Worm (Caenorhabditis elegans) whole organism, mixed stage, embryonic: ENCODE measurements around the gene sulp-2.

ENCODE experiments used
- bed-3 ChIP-seq: fragments of 200-800 bp; sonication (Bioruptor generic); optimal IDR thresholded peaks from 3 replicates; lab custom pipeline; 2018; ENCODE audit warnings: mild to moderate bottlenecking, missing genetic modification characterization, moderate library complexity, missing compliant biosample characterization
- ceh-39 ChIP-seq: fragments of 150-350 bp; optimal IDR thresholded peaks from 2 replicates; lab custom pipeline; 2014; ENCODE audit warnings: missing biosample characterization, missing genetic modification characterization
- ceh-43 ChIP-seq: fragments of 200-800 bp; sonication (Bioruptor generic); optimal IDR thresholded peaks from 2 replicates; lab custom pipeline; 2018; ENCODE audit warnings: mild to moderate bottlenecking, missing genetic modification characterization, moderate library complexity, missing compliant biosample characterization
- ceh-83 ChIP-seq: fragments of 200-800 bp; sonication (Bioruptor generic); optimal IDR thresholded peaks from 2 replicates; lab custom pipeline; 2018; ENCODE audit warnings: mild to moderate bottlenecking, missing genetic modification characterization, missing compliant biosample characterization
- ces-1 ChIP-seq: fragments of 150-350 bp; optimal IDR thresholded peaks from 2 replicates; lab custom pipeline; 2014; ENCODE audit warnings: missing biosample characterization, missing genetic modification reagents, missing genetic modification characterization
- cnd-1 ChIP-seq: fragments of 200-800 bp; sonication (Bioruptor generic); optimal IDR thresholded peaks from 2 replicates; lab custom pipeline; 2018; ENCODE audit warnings: mild to moderate bottlenecking, missing genetic modification characterization, missing compliant biosample characterization
- drap-1 ChIP-seq: fragments of 200-800 bp; sonication (Bioruptor generic); optimal IDR thresholded peaks from 3 replicates; lab custom pipeline; 2018; ENCODE audit warnings: mild to moderate bottlenecking, missing genetic modification characterization, missing compliant biosample characterization
- elt-1 ChIP-seq: sonication (generic microtip); optimal IDR thresholded peaks from 2 replicates; lab custom pipeline; 2017; ENCODE audit warnings: missing genetic modification characterization, mild to moderate bottlenecking, missing compliant biosample characterization, antibody characterized with exemption, moderate library complexity, borderline replicate concordance; ENCODE audit not compliant: insufficient read depth
- elt-3 ChIP-seq: fragments of 150-350 bp; optimal IDR thresholded peaks from 2 replicates; lab custom pipeline; 2014; ENCODE audit warnings: missing biosample characterization, missing genetic modification characterization
- flh-1 ChIP-seq: fragments of 200-800 bp; sonication (Bioruptor generic); optimal IDR thresholded peaks from 2 replicates; lab custom pipeline; 2018; ENCODE audit warnings: mild to moderate bottlenecking, missing genetic modification characterization, moderate library complexity, missing compliant biosample characterization
- ham-2 ChIP-seq: fragments of 200-800 bp; sonication (Bioruptor generic); optimal IDR thresholded peaks from 2 replicates; lab custom pipeline; 2018; ENCODE audit warnings: mild to moderate bottlenecking, missing genetic modification characterization, missing compliant biosample characterization
- hlh-1 ChIP-seq: fragments of 150-350 bp; optimal IDR thresholded peaks from 2 replicates; lab custom pipeline; 2014; ENCODE audit warnings: missing biosample characterization, missing genetic modification reagents, missing genetic modification characterization
- lin-32 ChIP-seq: fragments of 200-800 bp; sonication (Bioruptor generic); optimal IDR thresholded peaks from 2 replicates; lab custom pipeline; 2018; ENCODE audit warnings: mild to moderate bottlenecking, missing genetic modification characterization, missing compliant biosample characterization
- mab-5 ChIP-seq: fragments of 150-350 bp; optimal IDR thresholded peaks from 2 replicates; lab custom pipeline; 2014; ENCODE audit warnings: missing biosample characterization, missing genetic modification characterization
- mep-1 ChIP-seq: fragments of 150-350 bp; optimal IDR thresholded peaks from 2 replicates; lab custom pipeline; 2017; ENCODE audit warnings: missing biosample characterization, missing genetic modification reagents, missing genetic modification characterization, inconsistent platforms
- mls-2 ChIP-seq: sonication (generic microtip); optimal IDR thresholded peaks from 2 replicates; lab custom pipeline; 2016; ENCODE audit warnings: mild to moderate bottlenecking, missing genetic modification characterization, moderate library complexity, missing compliant biosample characterization
- nhr-12 ChIP-seq: fragments of 150-350 bp; optimal IDR thresholded peaks from 2 replicates; lab custom pipeline; 2014; ENCODE audit warnings: missing biosample characterization, missing genetic modification characterization
- nhr-2 ChIP-seq: fragments of 150-350 bp; optimal IDR thresholded peaks from 2 replicates; lab custom pipeline; 2014; ENCODE audit warnings: missing biosample characterization, missing genetic modification characterization
- nhr-237 ChIP-seq: fragments of 150-350 bp; optimal IDR thresholded peaks from 2 replicates; lab custom pipeline; 2014; ENCODE audit warnings: missing biosample characterization, missing genetic modification characterization
- nhr-76 ChIP-seq: sonication (generic microtip); optimal IDR thresholded peaks from 2 replicates; lab custom pipeline; 2017; ENCODE audit warnings: missing biosample characterization, missing genetic modification characterization
- pha-4 ChIP-seq: fragments of 150-350 bp; optimal IDR thresholded peaks from 2 replicates; lab custom pipeline; 2018; ENCODE audit warnings: missing biosample characterization, missing genetic modification reagents, missing genetic modification characterization
- sem-2 ChIP-seq: fragments of 200-800 bp; sonication (Bioruptor generic); optimal IDR thresholded peaks from 2 replicates; lab custom pipeline; 2018; ENCODE audit warnings: mild to moderate bottlenecking, missing genetic modification characterization, missing compliant biosample characterization
- snpc-4 ChIP-seq: fragments of 150-350 bp; optimal IDR thresholded peaks from 2 replicates; lab custom pipeline; 2014; ENCODE audit warnings: missing biosample characterization, missing genetic modification characterization
- sptf-1 ChIP-seq: sonication (generic microtip); optimal IDR thresholded peaks from 2 replicates; lab custom pipeline; 2017; ENCODE audit warnings: mild to moderate bottlenecking, missing genetic modification characterization, moderate library complexity, missing compliant biosample characterization
- tbx-8 ChIP-seq: fragments of 200-800 bp; sonication (Bioruptor generic); optimal IDR thresholded peaks from 2 replicates; lab custom pipeline; 2018; ENCODE audit warnings: mild to moderate bottlenecking, missing genetic modification characterization, moderate library complexity, missing compliant biosample characterization
- unc-120 ChIP-seq: sonication (generic microtip); optimal IDR thresholded peaks from 2 replicates; lab custom pipeline; 2017; ENCODE audit warnings: missing genetic modification characterization, missing compliant biosample characterization; ENCODE audit not compliant: poor library complexity, severe bottlenecking
- unc-39 ChIP-seq: fragments of 150-350 bp; optimal IDR thresholded peaks from 2 replicates; lab custom pipeline; 2014; ENCODE audit warnings: missing biosample characterization, missing genetic modification characterization
- zip-8 ChIP-seq: fragments of 150-350 bp; optimal IDR thresholded peaks from 2 replicates; lab custom pipeline; 2014; ENCODE audit warnings: missing biosample characterization, missing genetic modification characterization
- ztf-11 ChIP-seq: fragments of 150-350 bp; optimal IDR thresholded peaks from 2 replicates; lab custom pipeline; 2014; ENCODE audit warnings: missing biosample characterization, missing genetic modification characterization

Gene sulp-2

DNA sequence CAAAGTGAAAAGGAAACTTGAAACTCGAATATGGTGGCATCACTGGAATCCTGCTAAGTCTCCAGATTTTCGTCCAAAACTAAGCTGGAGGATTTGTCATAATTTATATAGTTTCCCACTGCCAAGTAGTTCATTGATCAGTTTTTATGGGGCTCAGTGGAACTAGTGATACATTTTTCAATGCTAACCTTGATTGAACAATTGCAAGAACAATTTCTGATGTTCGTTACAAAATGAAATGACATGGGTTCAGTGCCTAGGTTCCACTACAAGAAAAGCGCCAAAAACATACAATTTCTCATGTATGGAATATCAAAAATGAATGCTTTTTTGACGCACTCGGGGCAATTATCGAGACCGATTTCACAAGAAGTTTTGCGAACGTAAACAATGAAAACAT lies 22.7 kb upstream of the sulp-2 start:
- TF ChIP-seq hlh-1 (tag; lab: Kevin White, UChicago) (no peak), nhr-76 (tag; lab: Kevin White, UChicago) (no peak), ceh-83 (no peak), nhr-12 (tag; lab: Kevin White, UChicago) (no peak), ces-1 (no peak), sem-2 (GFP tag; lab: Kevin White, UChicago) (no peak), lin-32 (GFP tag; lab: Kevin White, UChicago) (no peak), pha-4 (tag; lab: Kevin White, UChicago) (no peak)

DNA sequence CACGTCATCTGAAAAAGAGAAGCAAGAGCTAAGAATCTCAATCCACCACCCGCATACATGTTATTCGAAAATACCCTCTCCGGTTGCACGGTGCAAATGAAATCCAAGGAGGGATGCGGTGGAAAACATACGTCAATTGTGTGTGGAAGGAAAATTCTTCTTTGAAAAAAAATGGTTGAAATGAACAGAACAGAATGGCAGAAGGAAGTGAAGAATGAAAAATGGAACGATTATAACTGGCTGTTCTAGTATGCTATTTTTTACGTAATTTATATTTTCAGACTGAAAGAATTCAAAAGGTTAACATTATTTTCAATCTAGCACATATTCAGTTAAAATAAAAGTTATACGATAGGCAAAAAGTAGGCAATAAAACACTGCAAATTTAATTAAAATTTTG lies 16.9 kb upstream of the sulp-2 start:
- TF ChIP-seq lin-32 (GFP tag; lab: Kevin White, UChicago) (no peak), elt-1 (tag; lab: Kevin White, UChicago) (no peak), bed-3 (no peak), mls-2 (tag; lab: Kevin White, UChicago) (no peak)

DNA sequence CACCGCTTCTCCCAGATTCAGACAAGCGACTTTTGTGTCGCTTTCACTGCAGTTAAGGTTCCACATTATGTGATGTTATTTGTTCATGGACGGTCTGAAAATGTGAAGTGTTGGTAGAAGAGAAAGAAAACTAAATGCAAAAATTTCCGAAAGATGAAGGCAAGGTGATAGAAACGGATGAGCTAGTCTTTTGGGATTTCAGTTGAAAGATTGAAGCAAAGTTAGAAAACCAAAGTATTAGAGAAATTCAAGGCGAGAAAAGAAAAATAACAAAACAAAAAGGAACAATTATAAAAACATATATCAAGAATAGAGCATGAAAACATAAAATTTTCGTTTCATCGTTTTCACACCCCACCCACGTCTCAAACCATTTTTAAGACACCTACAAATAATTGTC lies 12.0 kb upstream of the sulp-2 start, which contains the start of gene octr-1:
octr-1 (minus strand) TSS at position 101 of the 400 bp plus-strand sequence.
- TF ChIP-seq ceh-83 (no peak), nhr-76 (tag; lab: Kevin White, UChicago) (no peak), mab-5 (no peak), ceh-39 (no peak)
- TF ChIP-seq, all 35 proteins: peak for 0

DNA sequence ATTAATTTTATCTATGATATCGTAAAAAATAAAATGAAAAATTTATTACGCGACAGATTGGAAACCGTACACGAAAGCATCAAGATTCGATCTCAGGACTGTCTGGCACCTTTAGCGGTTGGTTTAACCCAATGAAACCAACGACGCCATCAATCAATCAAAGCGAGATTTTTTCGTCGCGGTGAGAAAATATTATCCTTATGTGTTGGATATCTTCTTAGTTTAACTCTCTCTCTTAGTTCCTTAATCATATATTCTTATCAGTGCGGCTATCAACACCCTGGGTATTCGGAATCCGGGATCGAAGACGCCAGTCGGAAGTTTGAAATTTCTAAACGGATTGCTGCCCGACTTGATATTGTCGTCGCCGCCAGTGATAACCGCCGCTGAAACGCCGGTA lies 5.9 kb upstream of the sulp-2 start:
- TF ChIP-seq sptf-1 (tag; lab: Kevin White, UChicago) (no peak), drap-1 (GFP tag; lab: Kevin White, UChicago) (no peak), cnd-1 (no peak), lin-32 (GFP tag; lab: Kevin White, UChicago) (no peak), pha-4 (tag; lab: Kevin White, UChicago) (no peak), unc-39 (tag; lab: Kevin White, UChicago) (no peak), tbx-8 (GFP tag; lab: Kevin White, UChicago) (no peak), ces-1 (no peak), ceh-83 (no peak), nhr-12 (tag; lab: Kevin White, UChicago) (no peak), unc-120 (tag; lab: Kevin White, UChicago) (no peak), ham-2 (GFP tag; lab: Kevin White, UChicago) (no peak), ceh-39 (no peak)
- TF ChIP-seq, all 35 proteins: peak for 0

ce11 chrX:5603338-5603816 lies 4.2 kb upstream of the sulp-2 start, which contains the start of gene F14D12.1:
Gene F14D12.1 (plus strand): TSS chrX:5603766.
- no peak for TF ChIP-seq ham-2 (GFP tag; lab: Kevin White, UChicago)
- TF ChIP-seq zip-8 (tag; lab: Kevin White, UChicago) = no peak
- TF ChIP-seq nhr-2 (tag; lab: Kevin White, UChicago) = no peak
- no peak for TF ChIP-seq ztf-11
- no peak for TF ChIP-seq ceh-83
- no peak for TF ChIP-seq nhr-12 (tag; lab: Kevin White, UChicago)
- no peak for TF ChIP-seq pha-4 (tag; lab: Kevin White, UChicago)
- no peak for TF ChIP-seq flh-1 (GFP tag; lab: Kevin White, UChicago)
- TF ChIP-seq nhr-237 = no peak
- no peak for TF ChIP-seq nhr-76 (tag; lab: Kevin White, UChicago)
- TF ChIP-seq mep-1 (tag; lab: Kevin White, UChicago) = no peak
- no peak for TF ChIP-seq ceh-43 (GFP tag; lab: Kevin White, UChicago)
- TF ChIP-seq snpc-4 (tag; lab: Kevin White, UChicago) = no peak
- no peak for TF ChIP-seq mls-2 (tag; lab: Kevin White, UChicago)
- TF ChIP-seq elt-3 = no peak
- TF ChIP-seq unc-39 (tag; lab: Kevin White, UChicago) = no peak
- no peak for TF ChIP-seq unc-120 (tag; lab: Kevin White, UChicago)
